Worm (Caenorhabditis elegans) whole organism, L3 larva: ENCODE results near the gene D2045.5.
A peak's percentile ranks its signal among the peaks of the same experiment; 100 is the strongest.
"Not testable (repeated sequence)": the region's sequence is repeated elsewhere in the genome, so short reads cannot be mapped to it uniquely, and the experiment has no call there.

ENCODE experiments used
- R02D3.7 ChIP-seq: fragments of 150-350 bp; optimal IDR thresholded peaks from 2 replicates; lab custom pipeline; 2014; ENCODE audit warnings: missing biosample characterization, missing genetic modification characterization
- ZK546.5 ChIP-seq: sonication (generic microtip); optimal IDR thresholded peaks from 2 replicates; lab custom pipeline; 2017; ENCODE audit warnings: missing biosample characterization, missing genetic modification characterization
- ama-1 ChIP-seq: fragments of 150-350 bp; optimal IDR thresholded peaks from 2 replicates; lab custom pipeline; 2018
- ceh-82 ChIP-seq: fragments of 150-350 bp; optimal IDR thresholded peaks from 2 replicates; lab custom pipeline; 2014; ENCODE audit warnings: missing biosample characterization, missing genetic modification characterization
- daf-12 ChIP-seq: fragments of 150-350 bp; optimal IDR thresholded peaks from 2 replicates; lab custom pipeline; 2014; ENCODE audit warnings: missing biosample characterization, missing genetic modification reagents, missing genetic modification characterization
- egl-27 ChIP-seq: sonication (generic microtip); optimal IDR thresholded peaks from 4 replicates; lab custom pipeline; 2017; ENCODE audit warnings: missing biosample characterization, missing genetic modification reagents, missing genetic modification characterization
- elt-1 ChIP-seq: fragments of 150-350 bp; optimal IDR thresholded peaks from 2 replicates; lab custom pipeline; 2014; ENCODE audit warnings: missing biosample characterization, missing genetic modification characterization
- elt-2 ChIP-seq: sonication (generic microtip); optimal IDR thresholded peaks from 2 replicates; lab custom pipeline; 2016; ENCODE audit warnings: missing genetic modification reagents, mild to moderate bottlenecking, missing genetic modification characterization, missing compliant biosample characterization
- fkh-10 ChIP-seq: sonication (generic microtip); optimal IDR thresholded peaks from 2 replicates; lab custom pipeline; 2017; ENCODE audit warnings: missing biosample characterization, missing genetic modification reagents, missing genetic modification characterization
- fos-1 ChIP-seq: fragments of 150-350 bp; optimal IDR thresholded peaks from 2 replicates; lab custom pipeline; 2014; ENCODE audit warnings: missing biosample characterization, missing genetic modification characterization
- hmg-11 ChIP-seq: sonication (generic microtip); optimal IDR thresholded peaks from 2 replicates; lab custom pipeline; 2016; ENCODE audit warnings: missing genetic modification characterization, missing compliant biosample characterization
- jun-1 ChIP-seq: fragments of 150-350 bp; optimal IDR thresholded peaks from 2 replicates; lab custom pipeline; 2014; ENCODE audit warnings: missing biosample characterization, missing genetic modification reagents, missing genetic modification characterization
- lin-15B ChIP-seq: fragments of 150-350 bp; optimal IDR thresholded peaks from 2 replicates; lab custom pipeline; 2014; ENCODE audit warnings: missing biosample characterization, missing genetic modification characterization
- lin-39 ChIP-seq: fragments of 150-350 bp; optimal IDR thresholded peaks from 2 replicates; lab custom pipeline; 2018; ENCODE audit warnings: missing biosample characterization, missing genetic modification reagents, missing genetic modification characterization
- lsy-12 ChIP-seq: sonication (generic microtip); optimal IDR thresholded peaks from 2 replicates; lab custom pipeline; 2016; ENCODE audit warnings: mild to moderate bottlenecking, missing genetic modification characterization, missing compliant biosample characterization
- nfya-1 ChIP-seq: sonication (generic microtip); optimal IDR thresholded peaks from 2 replicates; lab custom pipeline; 2017; ENCODE audit warnings: missing genetic modification characterization, mild to moderate bottlenecking, missing compliant biosample characterization, antibody characterized with exemption, moderate library complexity; ENCODE audit not compliant: insufficient read depth
- nhr-11 ChIP-seq: fragments of 150-350 bp; optimal IDR thresholded peaks from 2 replicates; lab custom pipeline; 2014; ENCODE audit warnings: missing biosample characterization, missing genetic modification characterization
- nhr-23 ChIP-seq: fragments of 150-350 bp; optimal IDR thresholded peaks from 2 replicates; lab custom pipeline; 2014; ENCODE audit warnings: missing biosample characterization, missing genetic modification reagents, missing genetic modification characterization
- nhr-237 ChIP-seq: fragments of 150-350 bp; optimal IDR thresholded peaks from 2 replicates; lab custom pipeline; 2014; ENCODE audit warnings: missing biosample characterization, missing genetic modification characterization
- nhr-28 ChIP-seq: fragments of 150-350 bp; optimal IDR thresholded peaks from 2 replicates; lab custom pipeline; 2014; ENCODE audit warnings: missing biosample characterization, missing genetic modification characterization
- nhr-43 ChIP-seq: sonication (generic microtip); optimal IDR thresholded peaks from 2 replicates; lab custom pipeline; 2016; ENCODE audit warnings: mild to moderate bottlenecking, missing genetic modification characterization, missing compliant biosample characterization; ENCODE audit not compliant: poor library complexity, severe bottlenecking
- pha-4 ChIP-seq: fragments of 150-350 bp; optimal IDR thresholded peaks from 2 replicates; lab custom pipeline; 2014; ENCODE audit warnings: missing biosample characterization, missing genetic modification reagents, missing genetic modification characterization
- pqm-1 ChIP-seq: fragments of 150-350 bp; optimal IDR thresholded peaks from 2 replicates; lab custom pipeline; 2017; ENCODE audit warnings: missing biosample characterization, missing genetic modification characterization, inconsistent platforms
- sea-2 ChIP-seq: fragments of 150-350 bp; sonication (generic microtip); optimal IDR thresholded peaks from 4 replicates; lab custom pipeline; 2014; ENCODE audit warnings: missing biosample characterization, missing genetic modification reagents, missing genetic modification characterization
- snpc-4 ChIP-seq: fragments of 150-350 bp; optimal IDR thresholded peaks from 2 replicates; lab custom pipeline; 2014; ENCODE audit warnings: missing biosample characterization, missing genetic modification characterization
- tbx-2 ChIP-seq: sonication (generic microtip); optimal IDR thresholded peaks from 2 replicates; lab custom pipeline; 2016; ENCODE audit warnings: mild to moderate bottlenecking, missing genetic modification characterization, missing compliant biosample characterization
- zag-1 ChIP-seq: fragments of 150-350 bp; optimal IDR thresholded peaks from 2 replicates; lab custom pipeline; 2014; ENCODE audit warnings: missing biosample characterization, missing genetic modification characterization
- ztf-11 ChIP-seq: fragments of 150-350 bp; optimal IDR thresholded peaks from 2 replicates; lab custom pipeline; 2014; ENCODE audit warnings: missing biosample characterization, missing genetic modification characterization

D2045.5 gene

ce11 chrIII:10451012-10451411 is 18.4 kb downstream of the D2045.5 start, which contains the start of gene H04D03.4:
Gene H04D03.4 (minus strand): TSS chrIII:10451112.
- TF ChIP-seq ama-1 (lab: Kevin White, UChicago) (no peak), ZK546.5 (tag; lab: Kevin White, UChicago) (no peak), nhr-23 (no peak), nhr-11 (tag; lab: Kevin White, UChicago) (no peak), lsy-12 (no peak), nhr-237 (tag; lab: Kevin White, UChicago) (no peak), elt-2 (tag; lab: Kevin White, UChicago) (no peak), R02D3.7 (tag; lab: Kevin White, UChicago) (no peak), nhr-28 (no peak), egl-27 (tag; lab: Kevin White, UChicago) (no peak), zag-1 (no peak), hmg-11 (no peak), fos-1 (tag; lab: Kevin White, UChicago) (no peak)

- TF ChIP-seq nfya-1 (tag; lab: Kevin White, UChicago) (no peak), lin-39 (tag; lab: Kevin White, UChicago) (no peak), nhr-28 (no peak), daf-12 (tag; lab: Kevin White, UChicago) (no peak), lin-15B (tag; lab: Kevin White, UChicago) (no peak), ama-1 (lab: Kevin White, UChicago) (no peak)
Measured at ce11 chrIII:10446730-10447129, 22.7 kb downstream of the D2045.5 start, which contains the start of gene H04D03.7. Gene H04D03.7 (minus strand): TSS chrIII:10446830.

- no peak for TF ChIP-seq sea-2 (GFP tag; lab: Kevin White, UChicago)
- no peak for TF ChIP-seq nhr-237 (tag; lab: Kevin White, UChicago)
- TF ChIP-seq lsy-12: no peak
- TF ChIP-seq jun-1 (tag; lab: Kevin White, UChicago): no peak
- TF ChIP-seq snpc-4 (tag; lab: Kevin White, UChicago): no peak
- TF ChIP-seq pqm-1: no peak
- TF ChIP-seq fkh-10 (GFP tag; lab: Kevin White, UChicago): no peak
- no peak for TF ChIP-seq daf-12 (tag; lab: Kevin White, UChicago)
- no peak for TF ChIP-seq ztf-11
- no peak for TF ChIP-seq nfya-1 (tag; lab: Kevin White, UChicago)
- no peak for TF ChIP-seq ceh-82 (tag; lab: Kevin White, UChicago)
Measured at ce11 chrIII:10442355-10443140, 26.9 kb downstream of the D2045.5 start, which contains the start of the genes H04D03.2 and ecps-2. Gene H04D03.2 (minus strand): TSS chrIII:10442405. Gene ecps-2 (plus strand): TSS chrIII:10443090.

- not testable (repeated sequence) for TF ChIP-seq elt-1 (tag; lab: Kevin White, UChicago); ama-1 (lab: Kevin White, UChicago); snpc-4 (tag; lab: Kevin White, UChicago)
Measured at ce11 chrIII:10438780-10439179, 30.6 kb downstream of the D2045.5 start, which contains the start of gene H04D03.6. Gene H04D03.6 (minus strand): TSS chrIII:10438880.

ce11 chrIII:10435938-10436842 is 33.2 kb downstream of the D2045.5 start, which contains the start of the genes smrd-1 and enu-3.1:
Gene smrd-1 (minus strand): TSS chrIII:10435988.
Gene enu-3.1 (plus strand): TSS chrIII:10436276.
- TF ChIP-seq tbx-2 (tag; lab: Kevin White, UChicago): peak; percentile 2
- TF ChIP-seq nhr-43 (tag; lab: Kevin White, UChicago): peak; percentile 30
- TF ChIP-seq fkh-10 (GFP tag; lab: Kevin White, UChicago): peak; percentile 29
- TF ChIP-seq nhr-23: peak; percentile 2
- TF ChIP-seq lin-39 (tag; lab: Kevin White, UChicago): peak; percentile 29
- peak; percentile 22 for TF ChIP-seq hmg-11
- peak; percentile 5 for TF ChIP-seq pha-4 (tag; lab: Kevin White, UChicago)
- TF ChIP-seq nfya-1 (tag; lab: Kevin White, UChicago): peak; percentile 67
- peak; percentile 78 for TF ChIP-seq lin-15B (tag; lab: Kevin White, UChicago)
- TF ChIP-seq pqm-1: peak; percentile 0
